Worm (Caenorhabditis elegans): Measurements from ENCODE around the gene C45G9.10.
A peak's percentile ranks its signal among the peaks of the same experiment; 100 is the strongest.

C45G9.10 gene

DNA sequence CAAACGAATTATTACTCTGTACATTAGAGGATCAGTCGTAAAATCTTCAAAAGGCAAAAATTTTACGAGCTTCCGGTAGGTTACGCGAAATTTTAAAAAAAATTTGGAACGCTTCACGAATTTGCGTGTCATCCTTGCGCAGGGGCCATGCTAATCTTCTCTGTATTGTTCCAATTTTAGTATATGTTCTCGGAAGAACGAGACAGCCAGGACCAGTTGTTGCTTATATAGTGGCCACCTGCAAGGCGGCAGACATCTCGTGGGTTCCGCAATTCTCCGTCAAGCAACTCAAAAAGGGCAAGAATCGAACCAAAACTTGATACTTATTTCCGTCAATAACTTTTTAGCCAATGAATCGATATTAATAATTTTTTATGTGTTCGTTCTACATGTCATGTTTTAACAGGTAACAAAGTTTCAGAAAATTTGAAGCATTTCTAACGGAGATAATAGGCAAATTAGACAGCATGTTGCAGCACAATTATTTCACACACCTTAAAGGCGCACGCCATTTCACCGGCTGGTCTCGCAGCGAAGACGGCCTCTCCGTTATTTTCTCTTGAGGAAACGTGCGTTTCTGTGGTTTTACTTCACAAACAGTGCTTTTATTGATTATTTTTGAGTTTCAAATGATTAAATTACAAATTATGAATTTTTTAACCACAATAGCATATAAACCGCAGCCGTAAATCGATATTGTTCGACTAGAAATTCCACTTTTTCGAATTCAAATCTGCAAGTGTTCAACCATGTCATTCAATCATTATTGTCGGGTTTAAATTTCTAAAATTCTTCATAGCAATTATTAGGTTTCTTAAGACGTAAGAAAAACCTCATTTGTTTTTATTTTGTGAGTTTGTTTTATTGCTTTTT is 19.2 kb upstream of the C45G9.10 start (continued):
- TF ChIP-seq bed-1 (GFP tag; IDR thresholded peaks at IDR 0.05): peak; percentile 96
- TF ChIP-seq F39B2.1 (GFP tag; IDR thresholded peaks at IDR 0.05): no peak
- TF ChIP-seq B0035.1 (tag; optimal IDR thresholded peaks at IDR 0.05): peak; percentile 80
- no peak for TF ChIP-seq hlh-26 (GFP tag; conservative IDR thresholded peaks at IDR 0.05)
- TF ChIP-seq ztf-25 (GFP tag; IDR thresholded peaks at IDR 0.05): peak; percentile 95
- TF ChIP-seq nhr-27 (tag; optimal IDR thresholded peaks at IDR 0.05): no peak
- TF ChIP-seq F33H1.4 (GFP tag; IDR thresholded peaks at IDR 0.05): peak; percentile 90
- peak; percentile 86 for TF ChIP-seq tlf-1 (GFP tag; optimal IDR thresholded peaks at IDR 0.05)
- TF ChIP-seq madf-6 (GFP tag; IDR thresholded peaks at IDR 0.05): peak; percentile 87
- TF ChIP-seq lsy-27 (tag; optimal IDR thresholded peaks at IDR 0.05; ENCODE audit: borderline replicate concordance, insufficient read depth): peak; percentile 9
- no peak for TF ChIP-seq nfya-1 (tag; optimal IDR thresholded peaks at IDR 0.05; ENCODE audit: borderline replicate concordance, insufficient read depth)
- TF ChIP-seq rpc-1 (optimal IDR thresholded peaks at IDR 0.05): peak; percentile 70
- TF ChIP-seq rpc-1 (tag; optimal IDR thresholded peaks at IDR 0.05): peak; percentile 89
- peak; percentile 70 for TF ChIP-seq attf-6 (GFP tag; IDR thresholded peaks at IDR 0.05)
- peak; percentile 57 to 90 for TF ChIP-seq rec-8 (tag; optimal IDR thresholded peaks at IDR 0.05)
- peak; percentile 79 for TF ChIP-seq F10E7.11 (tag; optimal IDR thresholded peaks at IDR 0.05)
- TF ChIP-seq cebp-2 (GFP tag; IDR thresholded peaks at IDR 0.05): peak; percentile 86; the same call in 1 of the 2 replicates
- peak; percentile 93 for TF ChIP-seq ZK185.1 (tag; optimal IDR thresholded peaks at IDR 0.05; ENCODE audit: poor library complexity, severe bottlenecking)
- peak; percentile 80 for TF ChIP-seq egl-44 (GFP tag; IDR thresholded peaks at IDR 0.05)
- peak; percentile 81 for TF ChIP-seq C17E4.6 (GFP tag; IDR thresholded peaks at IDR 0.05)
- peak; percentile 91 for TF ChIP-seq ekl-4 (GFP tag; IDR thresholded peaks at IDR 0.05)
- TF ChIP-seq efl-1 (GFP tag; optimal IDR thresholded peaks at IDR 0.05): peak; percentile 25
- peak; percentile 75 for TF ChIP-seq bed-2 (GFP tag; IDR thresholded peaks at IDR 0.05)
- TF ChIP-seq attf-5 (GFP tag; optimal IDR thresholded peaks at IDR 0.05): peak; percentile 70
- peak; percentile 61 to 65 for TF ChIP-seq let-607 (tag; optimal IDR thresholded peaks at IDR 0.05)
- peak; percentile 83 for TF ChIP-seq ama-1 (optimal IDR thresholded peaks at IDR 0.05)
- TF ChIP-seq ama-1 (GFP tag; optimal IDR thresholded peaks at IDR 0.05): peak; percentile 81 to 87
- TF ChIP-seq zim-3 (tag; optimal IDR thresholded peaks at IDR 0.05): peak; percentile 86
- TF ChIP-seq lin-54 (GFP tag; optimal IDR thresholded peaks at IDR 0.05): peak; percentile 84
- TF ChIP-seq madf-10 (tag; optimal IDR thresholded peaks at IDR 0.05): peak; percentile 18
- peak; percentile 2 for TF ChIP-seq F55B11.4 (tag; optimal IDR thresholded peaks at IDR 0.05; ENCODE audit: borderline replicate concordance, insufficient read depth)
- peak; percentile 63 for TF ChIP-seq xnd-1 (tag; optimal IDR thresholded peaks at IDR 0.05)
- TF ChIP-seq cebp-1 (GFP tag; IDR thresholded peaks at IDR 0.05): peak; percentile 59
- TF ChIP-seq cebp-1 (tag; optimal IDR thresholded peaks at IDR 0.05): peak; percentile 83
- no peak for TF ChIP-seq ccch-3 (GFP tag; optimal IDR thresholded peaks at IDR 0.05)
- TF ChIP-seq lin-26 (GFP tag; IDR thresholded peaks at IDR 0.05): peak; percentile 94
- peak; percentile 74 for TF ChIP-seq C06A6.2 (GFP tag; conservative IDR thresholded peaks at IDR 0.05)
- peak; percentile 19 for TF ChIP-seq nhr-179 (tag; optimal IDR thresholded peaks at IDR 0.05)
- TF ChIP-seq F57A8.1 (GFP tag; optimal IDR thresholded peaks at IDR 0.05): no peak
- peak; percentile 12; the same call in 1 of the 2 replicates for TF ChIP-seq Y67H2A.10 (GFP tag; conservative IDR thresholded peaks at IDR 0.05)
- 0 out of 2 replicates have a peak, but pooled peaks have one; percentile 81 for TF ChIP-seq nfya-2 (GFP tag; IDR thresholded peaks at IDR 0.05)
- TF ChIP-seq dpff-1 (tag; optimal IDR thresholded peaks at IDR 0.05): no peak
- TF ChIP-seq aptf-2 (GFP tag; conservative IDR thresholded peaks at IDR 0.05): 0 out of 2 replicates have a peak, but pooled peaks have one; percentile 23
- TF ChIP-seq sptf-2 (GFP tag; optimal IDR thresholded peaks at IDR 0.05): peak; percentile 42
- no peak for TF ChIP-seq dpl-1 (GFP tag; optimal IDR thresholded peaks at IDR 0.05)
- peak; percentile 73 for TF ChIP-seq ceh-79 (tag; optimal IDR thresholded peaks at IDR 0.05)
